Worm (Caenorhabditis elegans): ENCODE results near the gene Y50D4A.6.

- TF ChIP-seq bed-1 (GFP tag; IDR thresholded peaks at IDR 0.05) (no peak), Y53G8AR.9 (GFP tag; conservative IDR thresholded peaks at IDR 0.05) (no peak), F55B11.4 (tag; optimal IDR thresholded peaks at IDR 0.05; ENCODE audit: borderline replicate concordance, insufficient read depth) (no peak), nfya-2 (GFP tag; IDR thresholded peaks at IDR 0.05) (no peak), rpc-1 (optimal IDR thresholded peaks at IDR 0.05) (no peak), rpc-1 (tag; optimal IDR thresholded peaks at IDR 0.05) (no peak), madf-6 (GFP tag; IDR thresholded peaks at IDR 0.05) (no peak), F33H1.4 (GFP tag; IDR thresholded peaks at IDR 0.05) (no peak), hlh-12 (tag; optimal IDR thresholded peaks at IDR 0.05) (no peak)
These were observed 36.3 kb upstream of the Y50D4A.6 start, which contains the start of gene madd-2 for ce11 chrV:1235355-1235754.

Data from whole organism, young adult.